Worm (Caenorhabditis elegans): ENCODE data around the gene rme-1.

Gene rme-1

DNA sequence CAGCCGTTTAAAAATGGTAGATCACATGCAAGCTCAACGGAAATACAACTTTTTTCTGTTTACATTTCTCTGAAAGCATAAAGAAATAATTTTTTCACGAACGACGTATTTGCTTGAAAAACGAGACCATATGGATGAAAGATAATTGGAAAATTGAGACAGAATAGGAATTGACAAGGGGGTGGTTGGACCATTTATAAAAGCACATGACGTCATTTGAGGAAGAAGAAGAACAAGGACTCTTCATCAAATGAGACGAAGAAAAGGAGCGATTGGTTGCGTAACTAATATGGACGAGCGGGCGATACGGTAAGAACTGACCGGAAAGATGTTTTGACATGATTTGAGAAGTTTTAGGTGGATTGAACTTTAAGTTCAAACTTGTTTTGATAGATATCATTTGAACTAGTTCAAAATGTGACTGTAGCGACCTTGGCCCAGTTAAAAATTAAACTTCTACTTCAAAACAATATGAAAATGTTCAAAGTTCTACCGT, 19.8 kb downstream of the rme-1 start:
- peak; percentile 70 for TF ChIP-seq nhr-25 (tag; optimal IDR thresholded peaks at IDR 0.05)
- peak; percentile 70 for TF ChIP-seq nhr-23 (tag; optimal IDR thresholded peaks at IDR 0.05)
- no peak for TF ChIP-seq nhr-12 (tag; optimal IDR thresholded peaks at IDR 0.05)
- no peak for TF ChIP-seq eor-1 (tag; optimal IDR thresholded peaks at IDR 0.05)
- peak; percentile 18 for TF ChIP-seq lin-39 (tag; optimal IDR thresholded peaks at IDR 0.05)
- TF ChIP-seq ztf-11 (tag; optimal IDR thresholded peaks at IDR 0.05), result no peak
- TF ChIP-seq skn-1 (tag; optimal IDR thresholded peaks at IDR 0.05), result no peak
- TF ChIP-seq pha-4 (tag; optimal IDR thresholded peaks at IDR 0.05), result peak; percentile 86
- TF ChIP-seq ama-1 (optimal IDR thresholded peaks at IDR 0.05), result peak; percentile 94
- peak; percentile 72 for TF ChIP-seq nfya-1 (tag; optimal IDR thresholded peaks at IDR 0.05; ENCODE audit: insufficient read depth)
- peak; percentile 19 for TF ChIP-seq elt-2 (tag; optimal IDR thresholded peaks at IDR 0.05)
- peak; percentile 61 for TF ChIP-seq nhr-43 (tag; optimal IDR thresholded peaks at IDR 0.05; ENCODE audit: poor library complexity, severe bottlenecking)
- no peak for TF ChIP-seq nhr-28 (tag; optimal IDR thresholded peaks at IDR 0.05)
- TF ChIP-seq ceh-28 (tag; optimal IDR thresholded peaks at IDR 0.05), result peak; percentile 23
- TF ChIP-seq unc-62 (GFP tag; optimal IDR thresholded peaks at IDR 0.05), result peak; percentile 52
- TF ChIP-seq tbx-2 (tag; optimal IDR thresholded peaks at IDR 0.05), result peak; percentile 31
- TF ChIP-seq elt-1 (tag; optimal IDR thresholded peaks at IDR 0.05), result no peak

DNA sequence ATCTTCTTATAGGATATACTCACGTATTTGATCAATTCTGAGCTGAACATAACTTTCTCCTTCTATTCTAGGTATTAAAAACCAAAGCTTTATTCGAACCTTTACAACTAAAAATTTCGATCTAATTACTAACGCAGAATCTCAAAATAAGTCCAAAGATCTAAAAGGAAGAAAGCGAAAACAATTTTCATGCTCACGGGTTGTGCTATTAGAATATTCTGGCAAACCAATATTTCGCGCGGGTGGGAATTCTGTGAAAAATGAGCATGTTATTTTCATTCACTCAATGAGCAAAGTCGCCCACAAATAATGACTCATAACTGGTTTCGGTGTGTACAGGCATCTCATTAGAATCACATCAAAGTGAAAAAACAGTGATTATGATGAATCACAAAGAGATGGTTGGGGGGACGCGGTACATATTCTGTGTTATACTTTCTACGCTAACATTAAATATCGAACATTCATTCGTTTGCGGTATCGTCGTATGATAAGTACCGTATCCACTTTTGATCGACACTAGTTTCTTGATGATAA, 20.3 kb downstream of the rme-1 start:
- TF ChIP-seq nhr-76 (tag; optimal IDR thresholded peaks at IDR 0.05) (no peak), fkh-2 (tag; optimal IDR thresholded peaks at IDR 0.05) (no peak), unc-62 (GFP tag; optimal IDR thresholded peaks at IDR 0.05) (no peak), mdl-1 (tag; optimal IDR thresholded peaks at IDR 0.05) (no peak), ceh-82 (tag; optimal IDR thresholded peaks at IDR 0.05) (no peak), unc-39 (tag; optimal IDR thresholded peaks at IDR 0.05) (no peak), pha-4 (tag; optimal IDR thresholded peaks at IDR 0.05) (peak; percentile 14), daf-12 (tag; optimal IDR thresholded peaks at IDR 0.05) (no peak), ztf-4 (tag; optimal IDR thresholded peaks at IDR 0.05) (no peak), nhr-43 (tag; optimal IDR thresholded peaks at IDR 0.05; ENCODE audit: poor library complexity, severe bottlenecking) (no peak), fos-1 (tag; optimal IDR thresholded peaks at IDR 0.05) (no peak), lsy-12 (tag; optimal IDR thresholded peaks at IDR 0.05) (peak; percentile 60), R02D3.7 (tag; optimal IDR thresholded peaks at IDR 0.05) (no peak), ama-1 (optimal IDR thresholded peaks at IDR 0.05) (peak; percentile 63), nfya-1 (tag; optimal IDR thresholded peaks at IDR 0.05; ENCODE audit: insufficient read depth) (no peak), ceh-9 (tag; optimal IDR thresholded peaks at IDR 0.05) (no peak), nhr-25 (tag; optimal IDR thresholded peaks at IDR 0.05) (peak; percentile 62), fkh-10 (GFP tag; optimal IDR thresholded peaks at IDR 0.05) (peak; percentile 42), elt-2 (tag; optimal IDR thresholded peaks at IDR 0.05) (no peak), tbx-2 (tag; optimal IDR thresholded peaks at IDR 0.05) (no peak), nhr-237 (tag; optimal IDR thresholded peaks at IDR 0.05) (no peak), pqm-1 (tag; optimal IDR thresholded peaks at IDR 0.05) (no peak), aly-2 (tag; optimal IDR thresholded peaks at IDR 0.05) (no peak), snpc-4 (tag; optimal IDR thresholded peaks at IDR 0.05) (no peak), nhr-11 (tag; optimal IDR thresholded peaks at IDR 0.05) (peak; percentile 49), ztf-11 (tag; optimal IDR thresholded peaks at IDR 0.05) (no peak), hmg-11 (tag; optimal IDR thresholded peaks at IDR 0.05) (no peak), nhr-28 (tag; optimal IDR thresholded peaks at IDR 0.05) (no peak), elt-3 (tag; optimal IDR thresholded peaks at IDR 0.05) (no peak), ceh-16 (tag; optimal IDR thresholded peaks at IDR 0.05) (no peak)

DNA sequence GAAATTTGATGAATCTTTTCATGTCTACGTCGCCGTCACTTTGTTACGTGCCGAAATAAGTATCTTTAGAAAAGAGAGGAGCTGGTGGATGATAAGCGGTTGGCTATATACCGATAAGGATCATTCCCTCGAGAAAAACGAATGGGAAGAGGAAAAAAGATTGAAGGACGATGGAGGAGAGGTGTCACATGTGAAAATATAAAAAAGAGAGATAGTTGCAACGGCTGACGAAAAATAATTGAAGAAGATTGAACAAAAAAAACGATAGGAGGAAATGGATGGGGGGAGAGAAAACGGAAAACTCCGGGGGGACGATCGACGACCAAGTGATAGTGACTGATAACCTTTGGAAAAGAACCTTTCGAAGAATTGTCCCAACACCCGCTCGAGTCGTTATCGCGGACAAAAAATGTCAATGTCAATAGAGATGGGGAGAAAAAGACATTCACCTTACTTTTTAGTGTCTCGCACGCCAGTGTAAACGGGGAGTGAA, 20.8 kb downstream of the rme-1 start:
- TF ChIP-seq ZK546.5 (tag; optimal IDR thresholded peaks at IDR 0.05), result no peak
- TF ChIP-seq zag-1 (tag; optimal IDR thresholded peaks at IDR 0.05), result no peak
- TF ChIP-seq nhr-237 (tag; optimal IDR thresholded peaks at IDR 0.05), result no peak
- no peak for TF ChIP-seq unc-39 (tag; optimal IDR thresholded peaks at IDR 0.05)
- TF ChIP-seq eor-1 (tag; optimal IDR thresholded peaks at IDR 0.05), result peak in 1 of 2 experiments; percentile 59
- TF ChIP-seq nhr-28 (tag; optimal IDR thresholded peaks at IDR 0.05), result no peak
- peak; percentile 31 for TF ChIP-seq lsy-12 (tag; optimal IDR thresholded peaks at IDR 0.05)
- peak; percentile 96 for TF ChIP-seq elt-1 (tag; optimal IDR thresholded peaks at IDR 0.05)
- TF ChIP-seq ceh-82 (tag; optimal IDR thresholded peaks at IDR 0.05), result no peak
- no peak for TF ChIP-seq fkh-2 (tag; optimal IDR thresholded peaks at IDR 0.05)
- peak; percentile 25 for TF ChIP-seq unc-62 (GFP tag; optimal IDR thresholded peaks at IDR 0.05)
- TF ChIP-seq skn-1 (tag; optimal IDR thresholded peaks at IDR 0.05), result peak; percentile 83
- peak; percentile 65 for TF ChIP-seq ztf-4 (tag; optimal IDR thresholded peaks at IDR 0.05)
- peak; percentile 45 for TF ChIP-seq R02D3.7 (tag; optimal IDR thresholded peaks at IDR 0.05)
- TF ChIP-seq lin-15B (tag; optimal IDR thresholded peaks at IDR 0.05), result no peak
- TF ChIP-seq nhr-43 (tag; optimal IDR thresholded peaks at IDR 0.05; ENCODE audit: poor library complexity, severe bottlenecking), result peak; percentile 64
- no peak for TF ChIP-seq mml-1 (tag; optimal IDR thresholded peaks at IDR 0.05)
- TF ChIP-seq snpc-4 (tag; optimal IDR thresholded peaks at IDR 0.05), result peak; percentile 9
- no peak for TF ChIP-seq nhr-67 (tag; optimal IDR thresholded peaks at IDR 0.05)
- peak; percentile 55 for TF ChIP-seq egl-27 (tag; optimal IDR thresholded peaks at IDR 0.05)
- TF ChIP-seq elt-2 (tag; optimal IDR thresholded peaks at IDR 0.05), result peak; percentile 100
- peak; percentile 35 for TF ChIP-seq egl-5 (tag; optimal IDR thresholded peaks at IDR 0.05)
- TF ChIP-seq pha-4 (tag; optimal IDR thresholded peaks at IDR 0.05), result peak; percentile 98
- peak; percentile 23 to 96 (median 88) for TF ChIP-seq elt-3 (tag; optimal IDR thresholded peaks at IDR 0.05)
- TF ChIP-seq jun-1 (tag; optimal IDR thresholded peaks at IDR 0.05), result peak; percentile 92
- TF ChIP-seq hmg-11 (tag; optimal IDR thresholded peaks at IDR 0.05), result peak; percentile 24
- TF ChIP-seq lin-39 (tag; optimal IDR thresholded peaks at IDR 0.05), result peak; percentile 87
- no peak for TF ChIP-seq ceh-9 (tag; optimal IDR thresholded peaks at IDR 0.05)
- TF ChIP-seq fos-1 (tag; optimal IDR thresholded peaks at IDR 0.05), result no peak
- TF ChIP-seq ceh-28 (tag; optimal IDR thresholded peaks at IDR 0.05), result no peak
- TF ChIP-seq aly-2 (tag; optimal IDR thresholded peaks at IDR 0.05), result no peak
